ENCODE assay signal across 4 worm cellular contexts in genomic region chrIII:4063724-4064123, ce11.
TF ChIP-seq lines count a peak whose summit lies in the region.

No protein-coding gene starts in this region.

TF ChIP-seq in whole organism, L2 larva, 48 proteins besides CTCF, POLR2A, EP300 and RAD21 (continues in another document):
- TF ChIP-seq egl-27 (tag; optimal IDR thresholded peaks at IDR 0.05; lab: Kevin White, UChicago) (peak; percentile 1), nhr-21 (tag; optimal IDR thresholded peaks at IDR 0.05; lab: Kevin White, UChicago) (no peak), lin-13 (GFP tag; optimal IDR thresholded peaks at IDR 0.05; lab: Kevin White, UChicago) (no peak), nhr-11 (tag; optimal IDR thresholded peaks at IDR 0.05; lab: Kevin White, UChicago) (no peak), C34F6.9 (tag; optimal IDR thresholded peaks at IDR 0.05; lab: Kevin White, UChicago) (peak; percentile 76), gmeb-1 (tag; optimal IDR thresholded peaks at IDR 0.05; lab: Kevin White, UChicago) (no peak), ZK546.5 (tag; optimal IDR thresholded peaks at IDR 0.05; lab: Kevin White, UChicago) (no peak), peb-1 (tag; optimal IDR thresholded peaks at IDR 0.05; lab: Kevin White, UChicago) (no peak), nhr-6 (tag; optimal IDR thresholded peaks at IDR 0.05; lab: Kevin White, UChicago) (no peak), skn-1 (tag; optimal IDR thresholded peaks at IDR 0.05; lab: Kevin White, UChicago) (no peak), R02D3.7 (tag; optimal IDR thresholded peaks at IDR 0.05; lab: Kevin White, UChicago) (no peak), zag-1 (tag; optimal IDR thresholded peaks at IDR 0.05; lab: Kevin White, UChicago) (peak; percentile 85), lin-39 (tag; optimal IDR thresholded peaks at IDR 0.05; lab: Kevin White, UChicago) (no peak), lin-11 (tag; optimal IDR thresholded peaks at IDR 0.05; lab: Kevin White, UChicago) (peak; percentile 21), nhr-77 (tag; optimal IDR thresholded peaks at IDR 0.05; lab: Kevin White, UChicago) (no peak), ceh-82 (tag; optimal IDR thresholded peaks at IDR 0.05; lab: Kevin White, UChicago) (no peak), blmp-1 (tag; optimal IDR thresholded peaks at IDR 0.05; lab: Kevin White, UChicago; ENCODE audit: insufficient read depth) (no peak), nhr-237 (tag; optimal IDR thresholded peaks at IDR 0.05; lab: Kevin White, UChicago) (no peak), mbf-1 (tag; optimal IDR thresholded peaks at IDR 0.05; lab: Kevin White, UChicago) (no peak), crh-2 (tag; optimal IDR thresholded peaks at IDR 0.05; lab: Kevin White, UChicago) (peak; percentile 15), nhr-23 (tag; optimal IDR thresholded peaks at IDR 0.05; lab: Kevin White, UChicago) (no peak), sem-4 (tag; optimal IDR thresholded peaks at IDR 0.05; lab: Kevin White, UChicago) (peak; percentile 27), unc-39 (tag; optimal IDR thresholded peaks at IDR 0.05; lab: Kevin White, UChicago) (no peak), nhr-10 (tag; optimal IDR thresholded peaks at IDR 0.05; lab: Kevin White, UChicago) (no peak)

TF ChIP-seq in whole organism, L4 larva, 104 proteins besides CTCF, POLR2A, EP300 and RAD21 (continues in another document):
- TF ChIP-seq unc-130 (GFP tag; optimal IDR thresholded peaks at IDR 0.05; lab: Kevin White, UChicago) (no peak), ceh-62 (tag; optimal IDR thresholded peaks at IDR 0.05; lab: Kevin White, UChicago) (no peak), D1046.2 (GFP tag; IDR thresholded peaks at IDR 0.05; lab: Robert Waterston, UW) (0 out of 2 replicates have a peak, but pooled peaks have one; percentile 11), dmd-6 (GFP tag; IDR thresholded peaks at IDR 0.05; lab: Robert Waterston, UW) (0 out of 2 replicates have a peak, but pooled peaks have one; percentile 7), rbr-2 (tag; optimal IDR thresholded peaks at IDR 0.05; lab: Kevin White, UChicago) (peak; percentile 72), mes-2 (tag; optimal IDR thresholded peaks at IDR 0.05; lab: Kevin White, UChicago; ENCODE audit: poor library complexity, severe bottlenecking) (peak; percentile 49), daf-19 (GFP tag; conservative IDR thresholded peaks at IDR 0.05; lab: Robert Waterston, UW) (no peak), hlh-30 (tag; optimal IDR thresholded peaks at IDR 0.05; lab: Kevin White, UChicago; ENCODE audit: insufficient read depth) (peak; percentile 18), set-16 (GFP tag; IDR thresholded peaks at IDR 0.05; lab: Robert Waterston, UW) (peak; percentile 72), aha-1 (tag; lab: Kevin White, UChicago) (peak; percentile 80), F37D6.2 (tag; optimal IDR thresholded peaks at IDR 0.05; lab: Kevin White, UChicago) (peak; percentile 51), mep-1 (tag; optimal IDR thresholded peaks at IDR 0.05; lab: Kevin White, UChicago) (peak; percentile 54), mxl-3 (GFP tag; optimal IDR thresholded peaks at IDR 0.05; lab: Kevin White, UChicago) (no peak), saeg-2 (GFP tag; IDR thresholded peaks at IDR 0.05; lab: Robert Waterston, UW) (no peak), egl-43 (GFP tag; IDR thresholded peaks at IDR 0.05; lab: Robert Waterston, UW) (peak; percentile 69; the same call in 1 of the 2 replicates), lsy-2 (tag; optimal IDR thresholded peaks at IDR 0.05; lab: Kevin White, UChicago) (peak; percentile 46 to 48), hmg-1.1 (GFP tag; IDR thresholded peaks at IDR 0.05; lab: Robert Waterston, UW) (peak; percentile 78), Y75B8A.6 (GFP tag; IDR thresholded peaks at IDR 0.05; lab: Robert Waterston, UW) (no peak), ceh-28 (tag; optimal IDR thresholded peaks at IDR 0.05; lab: Kevin White, UChicago) (peak; percentile 8), ceh-20 (GFP tag; IDR thresholded peaks at IDR 0.05; lab: Robert Waterston, UW) (peak; percentile 40; the same call in 1 of the 2 replicates), ctbp-1 (GFP tag; IDR thresholded peaks at IDR 0.05; lab: Robert Waterston, UW) (0 out of 2 replicates have a peak, but pooled peaks have one; percentile 50)

TF ChIP-seq in whole organism, late embryonic, 69 proteins besides CTCF, POLR2A, EP300 and RAD21 (continues in another document):
- TF ChIP-seq ets-4 (tag; optimal IDR thresholded peaks at IDR 0.05; lab: Kevin White, UChicago): no peak
- no peak for TF ChIP-seq lin-11 (tag; optimal IDR thresholded peaks at IDR 0.05; lab: Kevin White, UChicago)
- no peak for TF ChIP-seq lim-6 (tag; optimal IDR thresholded peaks at IDR 0.05; lab: Kevin White, UChicago)
- TF ChIP-seq hlh-13 (GFP tag; optimal IDR thresholded peaks at IDR 0.05; lab: Kevin White, UChicago): no peak
- peak; percentile 13 for TF ChIP-seq C08G9.2 (tag; optimal IDR thresholded peaks at IDR 0.05; lab: Kevin White, UChicago)
- no peak for TF ChIP-seq rnt-1 (tag; optimal IDR thresholded peaks at IDR 0.05; lab: Kevin White, UChicago)
- TF ChIP-seq sox-4 (tag; optimal IDR thresholded peaks at IDR 0.05; lab: Kevin White, UChicago): no peak
- no peak for TF ChIP-seq K09A11.1 (tag; optimal IDR thresholded peaks at IDR 0.05; lab: Kevin White, UChicago; ENCODE audit: insufficient read depth)
- peak; percentile 87 for TF ChIP-seq ceh-48 (tag; optimal IDR thresholded peaks at IDR 0.05; lab: Kevin White, UChicago)
- no peak for TF ChIP-seq ceh-34 (tag; optimal IDR thresholded peaks at IDR 0.05; lab: Kevin White, UChicago)
- TF ChIP-seq ceh-24 (tag; optimal IDR thresholded peaks at IDR 0.05; lab: Kevin White, UChicago): no peak
- no peak for TF ChIP-seq K02D7.2 (tag; optimal IDR thresholded peaks at IDR 0.05; lab: Kevin White, UChicago)
- TF ChIP-seq pat-9 (tag; optimal IDR thresholded peaks at IDR 0.05; lab: Kevin White, UChicago): no peak
- TF ChIP-seq ceh-2 (tag; optimal IDR thresholded peaks at IDR 0.05; lab: Kevin White, UChicago): no peak
- peak; percentile 63 for TF ChIP-seq unc-42 (tag; optimal IDR thresholded peaks at IDR 0.05; lab: Kevin White, UChicago)
- TF ChIP-seq elt-4 (tag; optimal IDR thresholded peaks at IDR 0.05; lab: Kevin White, UChicago): no peak
- TF ChIP-seq F13H6.1 (tag; optimal IDR thresholded peaks at IDR 0.05; lab: Kevin White, UChicago): no peak
- TF ChIP-seq ahr-1 (tag; optimal IDR thresholded peaks at IDR 0.05; lab: Kevin White, UChicago): no peak
- TF ChIP-seq T23F11.4 (GFP tag; optimal IDR thresholded peaks at IDR 0.05; lab: Kevin White, UChicago): no peak
- TF ChIP-seq ceh-14 (tag; optimal IDR thresholded peaks at IDR 0.05; lab: Kevin White, UChicago): no peak
- no peak for TF ChIP-seq sox-2 (GFP tag; IDR thresholded peaks at IDR 0.05; lab: Robert Waterston, UW)
- no peak for TF ChIP-seq ama-1 (optimal IDR thresholded peaks at IDR 0.05; lab: Kevin White, UChicago)
- TF ChIP-seq tbx-7 (tag; optimal IDR thresholded peaks at IDR 0.05; lab: Kevin White, UChicago): no peak
- TF ChIP-seq zip-5 (tag; optimal IDR thresholded peaks at IDR 0.05; lab: Kevin White, UChicago): no peak
- no peak for TF ChIP-seq ztf-16 (tag; optimal IDR thresholded peaks at IDR 0.05; lab: Kevin White, UChicago)
- no peak for TF ChIP-seq unc-86 (tag; optimal IDR thresholded peaks at IDR 0.05; lab: Kevin White, UChicago)
- TF ChIP-seq mec-3 (tag; optimal IDR thresholded peaks at IDR 0.05; lab: Kevin White, UChicago; ENCODE audit: borderline replicate concordance): no peak
- no peak for TF ChIP-seq gmeb-2 (tag; optimal IDR thresholded peaks at IDR 0.05; lab: Kevin White, UChicago)

TF ChIP-seq in whole organism, mixed stage, embryonic, 35 proteins besides CTCF, POLR2A, EP300 and RAD21:
- TF ChIP-seq unc-39 (tag; optimal IDR thresholded peaks at IDR 0.05; lab: Kevin White, UChicago) (no peak), ces-1 (GFP tag; optimal IDR thresholded peaks at IDR 0.05; lab: Kevin White, UChicago) (peak; percentile 70)
